Worm (Caenorhabditis elegans) whole organism, L1 larva: Measurements from ENCODE around the gene F49C12.5.

Experiments
- egl-27 ChIP-seq, 2 experiments: fragments of 150-350 bp in 1 of 2; sonication (generic microtip); optimal IDR thresholded peaks; 3 replicates each; lab custom pipeline; 2017 to 2018; ENCODE audit warnings: missing biosample characterization in 2 of 2, missing genetic modification characterization in 2 of 2, missing genetic modification reagents in 2 of 2
- fkh-8 ChIP-seq: sonication (generic microtip); optimal IDR thresholded peaks from 2 replicates; lab custom pipeline; 2016; ENCODE audit warnings: mild to moderate bottlenecking, missing genetic modification characterization, missing compliant biosample characterization
- lin-39 ChIP-seq: fragments of 150-350 bp; optimal IDR thresholded peaks from 2 replicates; lab custom pipeline; 2014; ENCODE audit warnings: missing biosample characterization, missing genetic modification reagents, missing genetic modification characterization
- nhr-237 ChIP-seq: fragments of 150-350 bp; optimal IDR thresholded peaks from 2 replicates; lab custom pipeline; 2014; ENCODE audit warnings: missing biosample characterization, missing genetic modification characterization
- vab-15 ChIP-seq: sonication (generic microtip); optimal IDR thresholded peaks from 2 replicates; lab custom pipeline; 2017; ENCODE audit warnings: missing genotype, mild to moderate bottlenecking, missing genetic modification characterization, missing compliant biosample characterization
- ztf-4 ChIP-seq: fragments of 150-350 bp; optimal IDR thresholded peaks from 2 replicates; lab custom pipeline; 2014; ENCODE audit warnings: missing biosample characterization, missing genetic modification characterization

ce11 chrIV:9321039-9321851 lies 16.5 kb downstream of the F49C12.5 start, which contains the start of the genes F49C12.12 and vha-17:
- no peak for TF ChIP-seq egl-27 (tag; optimal IDR thresholded peaks at IDR 0.05; lab: Kevin White, UChicago)
- TF ChIP-seq fkh-8 (tag; lab: Kevin White, UChicago) = no peak
- no peak for TF ChIP-seq lin-39
- no peak for TF ChIP-seq vab-15 (tag; lab: Kevin White, UChicago)
- peak; percentile 13 for TF ChIP-seq nhr-237 (tag; lab: Kevin White, UChicago)
- no peak for TF ChIP-seq ztf-4
